Fruit fly (Drosophila melanogaster) whole organism, embryonic: ENCODE results near the gene Sf3b3.

Experiments
- Atf3 ChIP-seq: fragments of 200-800 bp; sonication (Bioruptor generic); optimal IDR thresholded peaks from 3 replicates; lab custom pipeline; 2016; ENCODE audit warnings: missing biosample characterization, missing genetic modification characterization
- CG10431 ChIP-seq: fragments of 200-800 bp; sonication (Bioruptor generic); optimal IDR thresholded peaks from 3 replicates; lab custom pipeline; 2018; ENCODE audit warnings: missing biosample characterization, mild to moderate bottlenecking, missing genetic modification characterization
- CG10543 ChIP-seq: fragments of 200-800 bp; sonication (Bioruptor generic); optimal IDR thresholded peaks from 3 replicates; lab custom pipeline; 2017; ENCODE audit warnings: missing biosample characterization, mild to moderate bottlenecking, missing genetic modification characterization, moderate library complexity
- CG11696 ChIP-seq: fragments of 200-800 bp; sonication (Bioruptor generic); IDR thresholded peaks from 2 replicates; pipeline ENCODE4 v1.3.6; 2022; ENCODE audit warnings: missing biosample characterization, missing genetic modification characterization
- CG12391 ChIP-seq: fragments of 200-800 bp; sonication (Bioruptor generic); optimal IDR thresholded peaks from 3 replicates; lab custom pipeline; 2018; ENCODE audit warnings: missing biosample characterization, mild to moderate bottlenecking, missing genetic modification characterization, moderate library complexity
- CG13296 ChIP-seq: fragments of 200-800 bp; sonication (Bioruptor generic); optimal IDR thresholded peaks from 3 replicates; lab custom pipeline; 2018; ENCODE audit warnings: missing biosample characterization, mild to moderate bottlenecking, missing genetic modification characterization
- CG13624 ChIP-seq: fragments of 200-800 bp; sonication (Bioruptor generic); optimal IDR thresholded peaks from 2 replicates; lab custom pipeline; 2016; ENCODE audit warnings: missing biosample characterization, missing genetic modification characterization
- CG15514 ChIP-seq: fragments of 200-800 bp; sonication (Bioruptor generic); optimal IDR thresholded peaks from 3 replicates; lab custom pipeline; 2017; ENCODE audit warnings: missing biosample characterization, missing genetic modification characterization, mild to moderate bottlenecking, moderate library complexity, missing genetic modification reagents
- CG17186 ChIP-seq: fragments of 200-800 bp; sonication (Bioruptor generic); optimal IDR thresholded peaks from 3 replicates; lab custom pipeline; 2017; ENCODE audit warnings: missing biosample characterization, missing genetic modification reagents, missing genetic modification characterization
- CG17912 ChIP-seq: fragments of 200-800 bp; sonication (Bioruptor generic); optimal IDR thresholded peaks from 2 replicates; lab custom pipeline; 2018; ENCODE audit warnings: missing biosample characterization, mild to moderate bottlenecking, missing genetic modification characterization
- CG18262 ChIP-seq: fragments of 200-800 bp; optimal IDR thresholded peaks from 3 replicates; lab custom pipeline; 2019; ENCODE audit warnings: missing biosample characterization, mild to moderate bottlenecking, missing genetic modification characterization, moderate library complexity
- CG18599 ChIP-seq: fragments of 200-800 bp; sonication (Bioruptor generic); optimal IDR thresholded peaks from 3 replicates; lab custom pipeline; 2017; ENCODE audit warnings: missing biosample characterization, missing genetic modification characterization, mild to moderate bottlenecking, moderate library complexity, missing genetic modification reagents
- CG2678 ChIP-seq: fragments of 200-800 bp; sonication (Bioruptor generic); optimal IDR thresholded peaks from 3 replicates; lab custom pipeline; 2019; ENCODE audit warnings: missing biosample characterization, mild to moderate bottlenecking, missing genetic modification characterization, moderate library complexity
- CG34224 ChIP-seq: fragments of 200-800 bp; sonication (Bioruptor generic); IDR thresholded peaks from 3 replicates; pipeline ENCODE4 v1.3.6; 2022; ENCODE audit warnings: missing biosample characterization, missing genetic modification characterization; ENCODE audit not compliant: partially characterized antibody
- CG34376 ChIP-seq: fragments of 200-800 bp; sonication (Bioruptor generic); optimal IDR thresholded peaks from 2 replicates; lab custom pipeline; 2018; ENCODE audit warnings: missing biosample characterization, mild to moderate bottlenecking, missing genetic modification characterization
- CG3847 ChIP-seq: fragments of 200-800 bp; sonication (Bioruptor generic); IDR thresholded peaks from 2 replicates; pipeline ENCODE4 v1.3.6; 2022; ENCODE audit warnings: missing biosample characterization, missing genetic modification characterization
- CG6813 ChIP-seq: fragments of 200-800 bp; sonication (Bioruptor generic); optimal IDR thresholded peaks from 2 replicates; lab custom pipeline; 2017; ENCODE audit warnings: missing biosample characterization, missing genetic modification characterization, mild to moderate bottlenecking, moderate library complexity, missing genetic modification reagents
- CG7271 ChIP-seq: fragments of 200-800 bp; sonication (Bioruptor generic); optimal IDR thresholded peaks from 2 replicates; lab custom pipeline; 2018; ENCODE audit warnings: missing biosample characterization, mild to moderate bottlenecking, missing genetic modification characterization, moderate library complexity
- CG8281 ChIP-seq: fragments of 200-800 bp; sonication (Bioruptor generic); optimal IDR thresholded peaks from 2 replicates; lab custom pipeline; 2018; ENCODE audit warnings: missing biosample characterization, mild to moderate bottlenecking, missing genetic modification characterization, moderate library complexity
- CG8290 ChIP-seq, 3 experiments: fragments of 200-800 bp; sonication (Bioruptor generic); optimal IDR thresholded peaks; 2 replicates each; lab custom pipeline; 2016 to 2019; ENCODE audit warnings: missing biosample characterization in 3 of 3, missing genetic modification characterization in 3 of 3, mild to moderate bottlenecking in 2 of 3, moderate library complexity in 1 of 3
- Dek ChIP-seq: fragments of 200-800 bp; sonication (Bioruptor generic); optimal IDR thresholded peaks from 3 replicates; lab custom pipeline; 2019; ENCODE audit warnings: missing biosample characterization, mild to moderate bottlenecking, missing genetic modification characterization, moderate library complexity
- Fer3 ChIP-seq: fragments of 200-800 bp; sonication (Bioruptor generic); optimal IDR thresholded peaks from 2 replicates; lab custom pipeline; 2018; ENCODE audit warnings: missing biosample characterization, mild to moderate bottlenecking, missing genetic modification characterization, moderate library complexity
- GATAe ChIP-seq: fragments of 200-800 bp; sonication (Bioruptor generic); conservative IDR thresholded peaks from 2 replicates; pipeline ENCODE4 v1.3.6; 2022; ENCODE audit warnings: missing biosample characterization, missing genetic modification characterization
- Gug ChIP-seq: fragments of 200-800 bp; sonication (Bioruptor generic); IDR thresholded peaks from 4 replicates; pipeline ENCODE4 v1.3.6; 2022; ENCODE audit warnings: missing biosample characterization, missing genetic modification characterization
- HHEX ChIP-seq: fragments of 200-800 bp; sonication (Bioruptor generic); optimal IDR thresholded peaks from 3 replicates; lab custom pipeline; 2017; ENCODE audit warnings: missing biosample characterization, mild to moderate bottlenecking, missing genetic modification characterization, missing genetic modification reagents
- dati ChIP-seq: fragments of 200-800 bp; sonication (Bioruptor generic); IDR thresholded peaks from 2 replicates; pipeline ENCODE4 v1.3.6; 2022; ENCODE audit warnings: missing biosample characterization, missing genetic modification characterization
- emc ChIP-seq: fragments of 200-800 bp; sonication (Bioruptor generic); optimal IDR thresholded peaks from 2 replicates; lab custom pipeline; 2016; ENCODE audit warnings: missing biosample characterization, missing genetic modification characterization
- exex ChIP-seq: fragments of 200-800 bp; sonication (Bioruptor generic); optimal IDR thresholded peaks from 4 replicates; lab custom pipeline; 2018; ENCODE audit warnings: missing biosample characterization, mild to moderate bottlenecking, missing genetic modification characterization, moderate library complexity
- fru ChIP-seq: fragments of >200 bp; optimal IDR thresholded peaks from 2 replicates; lab custom pipeline; 2017
- gfzf ChIP-seq: fragments of 200-800 bp; sonication (Bioruptor generic); optimal IDR thresholded peaks from 2 replicates; lab custom pipeline; 2016; ENCODE audit warnings: missing biosample characterization, mild to moderate bottlenecking, missing genetic modification characterization, moderate library complexity
- her ChIP-seq: fragments of 200-800 bp; sonication (Bioruptor generic); optimal IDR thresholded peaks from 2 replicates; lab custom pipeline; 2016; ENCODE audit warnings: missing biosample characterization, missing genetic modification characterization
- hth ChIP-seq: fragments of >200 bp; optimal IDR thresholded peaks from 2 replicates; lab custom pipeline; 2017; ENCODE audit warnings: inconsistent platforms
- lab ChIP-seq: fragments of 200-800 bp; sonication (Bioruptor generic); optimal IDR thresholded peaks from 3 replicates; lab custom pipeline; 2017; ENCODE audit warnings: missing biosample characterization, missing genetic modification characterization, mild to moderate bottlenecking, moderate library complexity, missing genetic modification reagents
- lbe ChIP-seq: fragments of 200-800 bp; sonication (Bioruptor generic); optimal IDR thresholded peaks from 2 replicates; lab custom pipeline; 2016; ENCODE audit warnings: missing biosample characterization, mild to moderate bottlenecking, missing genetic modification characterization
- mirr ChIP-seq: fragments of 200-800 bp; sonication (Bioruptor generic); optimal IDR thresholded peaks from 3 replicates; lab custom pipeline; 2018; ENCODE audit warnings: missing biosample characterization, mild to moderate bottlenecking, missing genetic modification characterization
- pho ChIP-seq: fragments of 200-800 bp; sonication (Bioruptor generic); optimal IDR thresholded peaks from 2 replicates; lab custom pipeline; 2016; ENCODE audit warnings: missing biosample characterization, missing genetic modification characterization
- pzg ChIP-seq: fragments of 200-800 bp; sonication (Bioruptor generic); optimal IDR thresholded peaks from 3 replicates; lab custom pipeline; 2018; ENCODE audit warnings: missing biosample characterization, mild to moderate bottlenecking, missing genetic modification characterization, moderate library complexity
- sd ChIP-seq: fragments of 200-800 bp; sonication (Bioruptor generic); optimal IDR thresholded peaks from 3 replicates; lab custom pipeline; 2018; ENCODE audit warnings: missing biosample characterization, mild to moderate bottlenecking, missing genetic modification characterization, moderate library complexity
- slou ChIP-seq: fragments of 200-800 bp; sonication (Bioruptor generic); optimal IDR thresholded peaks from 3 replicates; lab custom pipeline; 2016; ENCODE audit warnings: missing biosample characterization, missing genetic modification characterization

The Sf3b3 gene

dm6 chr3L:857063-858015 is 24.2 kb upstream of the Sf3b3 start, which contains the start of gene dpr20 (continued):
- TF ChIP-seq Fer3 = peak; percentile 82
- TF ChIP-seq CG7271 (tag; lab: Kevin White, UChicago) = no peak
- peak; percentile 93 for TF ChIP-seq Gug (GFP tag; lab: Robert Waterston, UW)
- TF ChIP-seq Atf3 (GFP tag; lab: Kevin White, UChicago) = peak; percentile 49
- peak; percentile 8 for TF ChIP-seq CG17912 (GFP tag; lab: Kevin White, UChicago)
- peak; percentile 76 for TF ChIP-seq CG13624 (GFP tag; lab: Kevin White, UChicago)
- TF ChIP-seq CG10543 (GFP tag; lab: Kevin White, UChicago) = peak; percentile 63
- TF ChIP-seq CG17186 (GFP tag; lab: Kevin White, UChicago) = no peak
- TF ChIP-seq HHEX (GFP tag; lab: Kevin White, UChicago) = peak; percentile 77
- peak; percentile 78 for TF ChIP-seq CG15514 (GFP tag; lab: Kevin White, UChicago)
- no peak for TF ChIP-seq fru (lab: Kevin White, UChicago)
- peak; percentile 45 for TF ChIP-seq slou (GFP tag; lab: Kevin White, UChicago)
- TF ChIP-seq pho (GFP tag; lab: Kevin White, UChicago) = peak; percentile 71

- TF ChIP-seq CG34224 (GFP tag; lab: Robert Waterston, UW) = no peak
- TF ChIP-seq hth (lab: Kevin White, UChicago) = no peak
- peak; percentile 20 for TF ChIP-seq CG34376 (GFP tag; lab: Kevin White, UChicago)
- no peak for TF ChIP-seq CG10431
- peak; percentile 66 for TF ChIP-seq CG11696 (GFP tag; lab: Robert Waterston, UW)
- no peak for TF ChIP-seq CG3847
- no peak for TF ChIP-seq gfzf (GFP tag; lab: Kevin White, UChicago)
- TF ChIP-seq exex (tag; lab: Kevin White, UChicago) = peak; percentile 88
- TF ChIP-seq CG13296 (GFP tag; lab: Kevin White, UChicago) = peak; percentile 44
- peak; percentile 16 for TF ChIP-seq CG18599
- TF ChIP-seq CG6813 = peak; percentile 27
- TF ChIP-seq Dek (tag; lab: Kevin White, UChicago) = no peak
- no peak for TF ChIP-seq emc (GFP tag; lab: Kevin White, UChicago)
- TF ChIP-seq lbe (GFP tag; lab: Kevin White, UChicago) = no peak
- no peak for TF ChIP-seq CG12391
- TF ChIP-seq dati (GFP tag; lab: Robert Waterston, UW) = no peak
- no peak for TF ChIP-seq her (GFP tag; lab: Kevin White, UChicago)
- TF ChIP-seq sd = peak; percentile 47
- TF ChIP-seq CG8290 (GFP tag; optimal IDR thresholded peaks at IDR 0.05; lab: Kevin White, UChicago) = no peak
- TF ChIP-seq CG8290 (tag; optimal IDR thresholded peaks at IDR 0.05; lab: Kevin White, UChicago) = peak in 1 of 2 experiments; percentile 15
- 0 out of 2 replicates have a peak, but pooled peaks have one; percentile 16 for TF ChIP-seq GATAe
- TF ChIP-seq lab = peak; percentile 5
- peak; percentile 24 for TF ChIP-seq CG2678 (tag; lab: Kevin White, UChicago)
- peak; percentile 26 for TF ChIP-seq CG8281
- TF ChIP-seq mirr (GFP tag; lab: Kevin White, UChicago) = peak; percentile 82
- TF ChIP-seq pzg (GFP tag; lab: Kevin White, UChicago) = no peak
- TF ChIP-seq CG18262 (tag; lab: Kevin White, UChicago) = no peak
Measured at dm6 chr3L:852267-852666, 19.1 kb upstream of the Sf3b3 start.
